Fruit fly (Drosophila melanogaster) whole organism, embryonic: ENCODE results near the gene WASp.

ENCODE experiments used
- Asciz ChIP-seq: fragments of 200-800 bp; sonication (Bioruptor generic); optimal IDR thresholded peaks from 2 replicates; lab custom pipeline; 2017; ENCODE audit warnings: missing biosample characterization, mild to moderate bottlenecking, missing genetic modification characterization, missing genetic modification reagents
- Atf6 ChIP-seq: fragments of 200-800 bp; sonication (Bioruptor generic); IDR thresholded peaks from 2 replicates; pipeline ENCODE4 v1.3.6; 2022; ENCODE audit warnings: missing biosample characterization, missing genetic modification characterization
- Bdp1 ChIP-seq: fragments of 200-800 bp; sonication (Bioruptor generic); optimal IDR thresholded peaks from 3 replicates; lab custom pipeline; 2016; ENCODE audit warnings: missing biosample characterization, missing genetic modification characterization
- CG10209 ChIP-seq: fragments of 200-800 bp; sonication (Bioruptor generic); optimal IDR thresholded peaks from 3 replicates; lab custom pipeline; 2017; ENCODE audit warnings: missing biosample characterization, mild to moderate bottlenecking, missing genetic modification characterization, missing genetic modification reagents
- CG10321 ChIP-seq: fragments of 200-800 bp; sonication (Bioruptor generic); IDR thresholded peaks from 2 replicates; pipeline ENCODE4 v1.3.6; 2022; ENCODE audit warnings: missing biosample characterization, missing genetic modification characterization
- CG10462 ChIP-seq: fragments of 200-800 bp; sonication (Bioruptor generic); optimal IDR thresholded peaks from 2 replicates; lab custom pipeline; 2016; ENCODE audit warnings: missing biosample characterization, missing genetic modification characterization
- CG10654 ChIP-seq: fragments of 200-800 bp; sonication (Bioruptor generic); optimal IDR thresholded peaks from 2 replicates; lab custom pipeline; 2016; ENCODE audit warnings: missing biosample characterization, missing genetic modification characterization
- CG12299 ChIP-seq: fragments of 200-800 bp; sonication (Bioruptor generic); optimal IDR thresholded peaks from 2 replicates; lab custom pipeline; 2018; ENCODE audit warnings: missing biosample characterization, mild to moderate bottlenecking, missing genetic modification characterization
- CG12769 ChIP-seq: fragments of 200-800 bp; sonication (Bioruptor generic); optimal IDR thresholded peaks from 2 replicates; lab custom pipeline; 2019; ENCODE audit warnings: missing biosample characterization, mild to moderate bottlenecking, missing genetic modification characterization, moderate library complexity
- CG13424 ChIP-seq: fragments of 200-800 bp; sonication (Bioruptor generic); optimal IDR thresholded peaks from 2 replicates; lab custom pipeline; 2019; ENCODE audit warnings: missing biosample characterization, mild to moderate bottlenecking, missing genetic modification characterization, moderate library complexity
- CG14860 ChIP-seq: fragments of 200-800 bp; sonication (Bioruptor generic); IDR thresholded peaks from 3 replicates; pipeline ENCODE4 v1.3.6; 2022; ENCODE audit warnings: missing biosample characterization, missing genetic modification characterization; ENCODE audit not compliant: partially characterized antibody
- CG15073 ChIP-seq: fragments of 200-800 bp; sonication (Bioruptor generic); optimal IDR thresholded peaks from 2 replicates; lab custom pipeline; 2016; ENCODE audit warnings: missing biosample characterization, missing genetic modification characterization
- CG15696 ChIP-seq: fragments of 200-800 bp; sonication (Bioruptor generic); optimal IDR thresholded peaks from 2 replicates; lab custom pipeline; 2019; ENCODE audit warnings: missing biosample characterization, mild to moderate bottlenecking, missing genetic modification characterization, moderate library complexity
- CG18011 ChIP-seq: fragments of 200-800 bp; sonication (Bioruptor generic); optimal IDR thresholded peaks from 2 replicates; lab custom pipeline; 2017; ENCODE audit warnings: missing biosample characterization, missing genetic modification characterization, mild to moderate bottlenecking, moderate library complexity, missing genotype
- CG1832 ChIP-seq: fragments of 200-800 bp; sonication (Bioruptor generic); optimal IDR thresholded peaks from 2 replicates; lab custom pipeline; 2017; ENCODE audit warnings: missing biosample characterization, mild to moderate bottlenecking, missing genetic modification characterization, inconsistent platforms
- CG32767 ChIP-seq: fragments of 200-800 bp; sonication (Bioruptor generic); IDR thresholded peaks from 2 replicates; pipeline ENCODE4 v1.3.6; 2022; ENCODE audit warnings: missing biosample characterization, missing genetic modification characterization
- CG34224 ChIP-seq: fragments of 200-800 bp; sonication (Bioruptor generic); IDR thresholded peaks from 3 replicates; pipeline ENCODE4 v1.3.6; 2022; ENCODE audit warnings: missing biosample characterization, missing genetic modification characterization; ENCODE audit not compliant: partially characterized antibody
- CG34376 ChIP-seq: fragments of 200-800 bp; sonication (Bioruptor generic); optimal IDR thresholded peaks from 2 replicates; lab custom pipeline; 2018; ENCODE audit warnings: missing biosample characterization, mild to moderate bottlenecking, missing genetic modification characterization
- CG6791 ChIP-seq: fragments of 200-800 bp; sonication (Bioruptor generic); IDR thresholded peaks from 3 replicates; pipeline ENCODE4 v1.3.6; 2022; ENCODE audit warnings: missing biosample characterization, missing genetic modification characterization; ENCODE audit not compliant: partially characterized antibody
- CG8290 ChIP-seq, 3 experiments: fragments of 200-800 bp; sonication (Bioruptor generic); optimal IDR thresholded peaks; 2 replicates each; lab custom pipeline; 2016 to 2019; ENCODE audit warnings: missing biosample characterization in 3 of 3, missing genetic modification characterization in 3 of 3, mild to moderate bottlenecking in 2 of 3, moderate library complexity in 1 of 3
- CG8924 ChIP-seq: fragments of 200-800 bp; optimal IDR thresholded peaks from 3 replicates; lab custom pipeline; 2019; ENCODE audit warnings: missing biosample characterization, mild to moderate bottlenecking, missing genetic modification characterization, moderate library complexity
- CG9932 ChIP-seq: fragments of 200-800 bp; sonication (Bioruptor generic); IDR thresholded peaks from 2 replicates; pipeline ENCODE4 v1.3.6; 2022; ENCODE audit warnings: missing biosample characterization, missing genetic modification characterization
- D19B ChIP-seq: fragments of 200-800 bp; sonication (Bioruptor generic); optimal IDR thresholded peaks from 2 replicates; lab custom pipeline; 2017; ENCODE audit warnings: missing biosample characterization, mild to moderate bottlenecking, missing genetic modification characterization
- Dip2 ChIP-seq: fragments of 200-800 bp; sonication (Bioruptor generic); IDR thresholded peaks from 2 replicates; pipeline ENCODE4 v1.3.6; 2022; ENCODE audit warnings: missing biosample characterization, missing genetic modification characterization
- Doc2 ChIP-seq: fragments of 200-800 bp; sonication (Bioruptor generic); IDR thresholded peaks from 2 replicates; pipeline ENCODE4 v1.3.6; 2022; ENCODE audit warnings: missing biosample characterization, missing genetic modification characterization
- Elba2 ChIP-seq: fragments of 200-800 bp; sonication (Bioruptor generic); optimal IDR thresholded peaks from 3 replicates; lab custom pipeline; 2016; ENCODE audit warnings: missing biosample characterization, missing genetic modification characterization
- Fer2 ChIP-seq: fragments of 200-800 bp; sonication (Bioruptor generic); optimal IDR thresholded peaks from 2 replicates; lab custom pipeline; 2018; ENCODE audit warnings: missing biosample characterization, mild to moderate bottlenecking, missing genetic modification characterization, moderate library complexity
- HmgZ ChIP-seq: fragments of 200-800 bp; sonication (Bioruptor generic); optimal IDR thresholded peaks from 2 replicates; lab custom pipeline; 2018; ENCODE audit warnings: missing biosample characterization, mild to moderate bottlenecking, missing genetic modification characterization
- Hr3 ChIP-seq: fragments of 200-800 bp; sonication (Bioruptor generic); optimal IDR thresholded peaks from 3 replicates; lab custom pipeline; 2016; ENCODE audit warnings: missing biosample characterization, missing genetic modification characterization
- Med ChIP-seq: fragments of 200-800 bp; sonication (Bioruptor generic); peaks from one replicate; lab custom pipeline; 2016; ENCODE audit warnings: missing biosample characterization, missing genetic modification characterization, mild to moderate bottlenecking, inconsistent platforms, moderate library complexity
- Oli ChIP-seq: fragments of 200-800 bp; sonication (Bioruptor generic); optimal IDR thresholded peaks from 2 replicates; lab custom pipeline; 2018; ENCODE audit warnings: missing biosample characterization, mild to moderate bottlenecking, missing genetic modification characterization, moderate library complexity
- Pdp1 ChIP-seq, 2 experiments: fragments of 200-800 bp; sonication (Bioruptor generic); optimal IDR thresholded peaks; 3 replicates each; lab custom pipeline; 2016; ENCODE audit warnings: missing biosample characterization in 2 of 2, missing genetic modification characterization in 2 of 2, mild to moderate bottlenecking in 1 of 2, moderate library complexity in 1 of 2
- Sry-β ChIP-seq: fragments of 200-800 bp; sonication (Bioruptor generic); optimal IDR thresholded peaks from 2 replicates; lab custom pipeline; 2018; ENCODE audit warnings: missing biosample characterization, mild to moderate bottlenecking, missing genetic modification characterization, moderate library complexity
- Stat92E ChIP-seq, 3 experiments: fragments of >200 bp in 2 of 3; fragments of 200-800 bp in 1 of 3; sonication (Bioruptor generic) in 1 of 3; optimal IDR thresholded peaks; 2 replicates each; lab custom pipeline; 2017 to 2019; ENCODE audit warnings: missing biosample characterization in 3 of 3, missing genetic modification characterization in 3 of 3, mild to moderate bottlenecking in 1 of 3, moderate library complexity in 1 of 3
- Xrp1 ChIP-seq: fragments of 200-800 bp; sonication (Bioruptor generic); IDR thresholded peaks from 2 replicates; pipeline ENCODE4 v1.3.6; 2022; ENCODE audit warnings: missing biosample characterization, missing genetic modification characterization
- amos ChIP-seq: fragments of 200-800 bp; sonication (Bioruptor generic); IDR thresholded peaks from 2 replicates; pipeline ENCODE4 v1.3.6; 2022; ENCODE audit warnings: missing biosample characterization, missing genetic modification characterization; ENCODE audit not compliant: partially characterized antibody
- az2 ChIP-seq: fragments of 200-800 bp; sonication (Bioruptor generic); optimal IDR thresholded peaks from 3 replicates; lab custom pipeline; 2016; ENCODE audit warnings: missing biosample characterization, missing genetic modification characterization
- cwo ChIP-seq: fragments of 200-800 bp; sonication (Bioruptor generic); optimal IDR thresholded peaks from 3 replicates; lab custom pipeline; 2017; ENCODE audit warnings: missing biosample characterization, missing genetic modification characterization, mild to moderate bottlenecking, moderate library complexity, missing genetic modification reagents
- esg ChIP-seq: fragments of 200-800 bp; sonication (Bioruptor generic); conservative IDR thresholded peaks from 2 replicates; pipeline ENCODE4 v1.3.6; 2022; ENCODE audit warnings: missing biosample characterization, missing genetic modification characterization
- gem ChIP-seq: fragments of 200-800 bp; sonication (Bioruptor generic); optimal IDR thresholded peaks from 2 replicates; lab custom pipeline; 2019; ENCODE audit warnings: missing biosample characterization, mild to moderate bottlenecking, missing genetic modification characterization, moderate library complexity
- gsb ChIP-seq: fragments of 200-800 bp; sonication (Bioruptor generic); IDR thresholded peaks from 2 replicates; pipeline ENCODE4 v1.3.6; 2022; ENCODE audit warnings: missing biosample characterization, missing genetic modification characterization
- her ChIP-seq: fragments of 200-800 bp; sonication (Bioruptor generic); optimal IDR thresholded peaks from 2 replicates; lab custom pipeline; 2016; ENCODE audit warnings: missing biosample characterization, missing genetic modification characterization
- hkb ChIP-seq, 2 experiments: fragments of 200-800 bp in 1 of 2; fragments of >200 bp in 1 of 2; sonication (Bioruptor generic) in 1 of 2; IDR thresholded peaks in 1 of 2; optimal IDR thresholded peaks in 1 of 2; 2 replicates each; pipeline versions ENCODE4 v1.3.6 to Lab custom; 2017 to 2022; ENCODE audit warnings: missing biosample characterization in 1 of 2, missing genetic modification characterization in 1 of 2
- pros ChIP-seq: fragments of 200-800 bp; sonication (Bioruptor generic); optimal IDR thresholded peaks from 3 replicates; lab custom pipeline; 2019; ENCODE audit warnings: missing biosample characterization, mild to moderate bottlenecking, missing genetic modification characterization, moderate library complexity
- repo ChIP-seq: fragments of 200-800 bp; sonication (Bioruptor generic); optimal IDR thresholded peaks from 2 replicates; lab custom pipeline; 2016; ENCODE audit warnings: missing biosample characterization, missing genetic modification characterization
- stwl ChIP-seq: fragments of 200-800 bp; sonication (Bioruptor generic); optimal IDR thresholded peaks from 3 replicates; lab custom pipeline; 2018; ENCODE audit warnings: missing biosample characterization, mild to moderate bottlenecking, missing genetic modification characterization, moderate library complexity
- wor ChIP-seq: fragments of 200-800 bp; sonication (Bioruptor generic); IDR thresholded peaks from 2 replicates; pipeline ENCODE4 v1.3.6; 2022; ENCODE audit warnings: missing biosample characterization, missing genetic modification characterization
- yki ChIP-seq: fragments of >200 bp; optimal IDR thresholded peaks from 3 replicates; lab custom pipeline; 2018
- z ChIP-seq: fragments of 200-800 bp; sonication (Bioruptor generic); IDR thresholded peaks from 3 replicates; pipeline ENCODE4 v1.3.6; 2022; ENCODE audit warnings: missing biosample characterization, missing genetic modification characterization
- zen2 ChIP-seq: fragments of 200-800 bp; sonication (Bioruptor generic); IDR thresholded peaks from 3 replicates; pipeline ENCODE4 v1.3.6; 2022; ENCODE audit warnings: missing biosample characterization, missing genetic modification characterization; ENCODE audit not compliant: partially characterized antibody

WASp gene

dm6 chr3R:28858241-28858647, 26.4 kb upstream of the WASp start (continued):
- TF ChIP-seq Pdp1 (GFP tag; optimal IDR thresholded peaks at IDR 0.05; lab: Kevin White, UChicago) (no peak), Bdp1 (GFP tag; lab: Kevin White, UChicago) (no peak), gem (tag; lab: Kevin White, UChicago) (no peak), CG12769 (tag; lab: Kevin White, UChicago) (peak; percentile 9), repo (GFP tag; lab: Kevin White, UChicago) (no peak), Oli (tag; lab: Kevin White, UChicago) (no peak), az2 (no peak), esg (no peak), CG10654 (GFP tag; lab: Kevin White, UChicago) (no peak), Xrp1 (GFP tag; lab: Robert Waterston, UW) (no peak), Sry-β (GFP tag; lab: Kevin White, UChicago) (no peak), CG10321 (peak; percentile 94), CG18011 (GFP tag; lab: Kevin White, UChicago) (no peak), Med (GFP tag; lab: Kevin White, UChicago) (no peak), CG9932 (GFP tag; lab: Robert Waterston, UW) (no peak), gsb (no peak), CG34376 (GFP tag; lab: Kevin White, UChicago) (no peak), CG8290 (GFP tag; optimal IDR thresholded peaks at IDR 0.05; lab: Kevin White, UChicago) (peak; percentile 24), CG8290 (tag; optimal IDR thresholded peaks at IDR 0.05; lab: Kevin White, UChicago) (no peak), wor (GFP tag; lab: Robert Waterston, UW) (no peak), CG1832 (GFP tag; lab: Kevin White, UChicago) (peak; percentile 72), zen2 (no peak), Atf6 (GFP tag; lab: Robert Waterston, UW) (no peak), amos (no peak), CG10209 (GFP tag; lab: Kevin White, UChicago) (no peak), HmgZ (no peak), CG13424 (tag; lab: Kevin White, UChicago) (no peak), z (peak; percentile 44; the same call in 1 of the 3 replicates), CG8924 (tag; lab: Kevin White, UChicago) (no peak), CG15073 (GFP tag; lab: Kevin White, UChicago) (no peak), CG14860 (GFP tag; lab: Robert Waterston, UW) (no peak), yki (lab: Kevin White, UChicago) (no peak), her (GFP tag; lab: Kevin White, UChicago) (no peak), Hr3 (GFP tag; lab: Kevin White, UChicago) (no peak), CG34224 (GFP tag; lab: Robert Waterston, UW) (no peak), Doc2 (GFP tag; lab: Robert Waterston, UW) (no peak), CG10462 (GFP tag; lab: Kevin White, UChicago) (no peak), hkb (optimal IDR thresholded peaks at IDR 0.05; lab: Kevin White, UChicago) (no peak), hkb (GFP tag; IDR thresholded peaks at IDR 0.05; lab: Robert Waterston, UW) (no peak), Asciz (GFP tag; lab: Kevin White, UChicago) (no peak), stwl (peak; percentile 35), Fer2 (no peak), CG6791 (GFP tag; lab: Robert Waterston, UW) (peak; percentile 30; the same call in 1 of the 3 replicates), CG15696 (tag; lab: Kevin White, UChicago) (no peak), Dip2 (GFP tag; lab: Robert Waterston, UW) (no peak), Elba2 (GFP tag; lab: Kevin White, UChicago) (no peak), Stat92E (GFP tag; optimal IDR thresholded peaks at IDR 0.05; lab: Kevin White, UChicago) (no peak), CG32767 (GFP tag; lab: Robert Waterston, UW) (0 out of 2 replicates have a peak, but pooled peaks have one; percentile 38), cwo (no peak), CG12299 (tag; lab: Kevin White, UChicago) (no peak), D19B (GFP tag; lab: Kevin White, UChicago) (no peak), pros (no peak)
